Fruit fly (Drosophila melanogaster) ovary, adult (tissue): ENCODE results near the gene kri.
A peak's percentile ranks its signal among the peaks of the same experiment; 100 is the strongest.

Experiments used
- CG17801 ChIP-seq: fragments of 200-800 bp; optimal IDR thresholded peaks from 2 replicates; lab custom pipeline; 2019; ENCODE audit warnings: missing biosample characterization, mild to moderate bottlenecking, missing genetic modification characterization, moderate library complexity; ENCODE audit not compliant: partially characterized antibody

kri gene

dm6 chr3L:5787476-5787875 is 23.3 kb upstream of the kri start:
- TF ChIP-seq CG17801 (GFP tag; lab: Kevin White, UChicago): no peak

DNA sequence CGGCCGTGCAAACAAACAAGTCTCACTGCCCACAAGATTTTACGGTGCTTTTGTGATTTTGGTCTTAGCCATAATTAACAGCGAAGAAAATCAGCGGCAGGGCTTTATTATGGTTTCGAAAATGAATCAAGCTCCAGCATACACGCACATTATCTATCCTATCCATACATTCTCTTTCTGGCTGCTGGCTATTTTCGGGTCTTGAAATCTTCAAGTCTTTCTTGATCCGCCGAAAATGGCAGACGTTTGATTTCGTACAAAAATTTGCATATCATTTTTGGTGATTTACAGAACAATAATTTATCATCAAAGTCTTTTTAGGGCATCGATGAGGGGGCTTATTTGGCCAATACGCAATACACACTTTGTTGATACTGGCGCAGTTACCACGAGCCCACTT is 21.9 kb upstream of the kri start:
- no peak for TF ChIP-seq CG17801 (GFP tag; lab: Kevin White, UChicago)

dm6 chr3L:5789663-5790062 is 21.1 kb upstream of the kri start:
- peak; percentile 32 for TF ChIP-seq CG17801 (GFP tag; lab: Kevin White, UChicago)

- no peak for TF ChIP-seq CG17801 (GFP tag; lab: Kevin White, UChicago)
Measured at dm6 chr3L:5793967-5794366, 16.8 kb upstream of the kri start, which contains the start of gene Bre1. TSS of gene Bre1 (minus strand) at chr3L:5794192.

DNA sequence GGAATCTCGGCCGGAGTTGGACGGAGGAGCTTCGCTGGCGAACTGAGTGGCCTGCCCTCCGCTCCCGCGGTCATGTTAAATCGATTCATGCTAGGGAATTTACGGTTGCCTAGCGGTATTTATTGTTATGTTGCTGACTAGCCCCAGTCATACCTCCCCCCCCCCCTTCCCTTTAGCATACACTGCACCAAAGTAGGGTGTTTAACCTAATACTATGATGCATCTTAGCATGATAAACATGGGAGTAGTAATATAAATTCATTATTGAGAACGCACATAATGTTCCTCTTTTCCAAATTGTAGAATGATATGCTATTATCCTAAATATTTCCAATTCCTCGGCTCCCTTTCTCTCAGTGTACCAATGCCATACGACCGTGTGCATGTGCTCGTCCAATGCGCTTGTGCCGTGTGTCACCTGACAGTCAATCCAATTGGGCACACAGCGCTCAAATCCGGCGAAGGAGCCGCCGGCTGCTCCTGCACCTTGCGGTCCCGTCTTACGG is 14.2 kb upstream of the kri start, which contains the start of gene Tektin-C:
Gene Tektin-C, minus strand, starts transcription at position 51 of the 506 bp plus-strand sequence.
- no peak for TF ChIP-seq CG17801 (GFP tag; lab: Kevin White, UChicago)

- TF ChIP-seq CG17801 (GFP tag; lab: Kevin White, UChicago): no peak
Measured at dm6 chr3L:5797274-5797673, 13.5 kb upstream of the kri start.

DNA sequence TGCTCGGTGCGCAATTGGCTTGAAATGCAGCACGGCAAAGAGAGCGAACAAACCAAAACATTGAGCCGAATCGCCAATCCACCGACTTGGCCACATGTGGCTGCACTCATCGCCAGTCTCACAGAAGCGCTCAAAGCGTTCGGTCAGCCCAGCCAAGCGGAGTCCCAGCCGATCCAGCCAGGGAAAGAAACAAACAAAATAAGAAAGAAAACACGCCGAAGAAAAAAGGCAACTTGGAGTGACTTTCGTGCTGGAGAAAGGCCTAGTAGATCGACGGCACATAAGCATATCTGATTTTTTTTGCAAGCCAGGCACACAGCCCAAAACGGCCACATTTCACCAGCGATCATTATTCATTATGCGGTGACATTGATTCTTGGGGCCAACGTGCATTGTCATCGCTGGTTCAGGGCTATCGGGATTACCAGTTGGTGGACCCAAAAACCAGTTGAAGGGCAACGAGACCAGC is 8.7 kb upstream of the kri start:
- no peak for TF ChIP-seq CG17801 (GFP tag; lab: Kevin White, UChicago)

DNA sequence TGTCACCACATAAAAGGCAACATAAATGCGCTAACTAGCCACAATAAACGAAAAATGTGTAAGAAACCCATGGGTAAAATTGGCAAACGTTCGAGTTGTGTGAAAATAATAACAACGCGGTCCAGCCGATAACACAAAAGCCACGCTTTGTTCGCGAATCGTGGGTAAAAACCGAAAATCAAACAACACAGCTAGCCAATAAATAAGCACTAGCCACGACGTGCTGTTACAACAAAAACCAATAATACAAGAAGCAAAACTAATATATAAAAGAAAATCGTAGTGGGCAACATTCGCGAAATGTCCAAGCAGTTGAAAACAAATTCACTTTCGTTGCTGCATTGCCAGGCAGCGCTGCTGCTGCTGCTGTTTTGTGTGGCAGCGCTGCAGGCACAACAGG is 8.0 kb upstream of the kri start, which contains the start of gene CG42272:
Gene CG42272, plus strand, starts transcription at position 301 of the 400 bp plus-strand sequence.
- TF ChIP-seq CG17801 (GFP tag; lab: Kevin White, UChicago): no peak

DNA sequence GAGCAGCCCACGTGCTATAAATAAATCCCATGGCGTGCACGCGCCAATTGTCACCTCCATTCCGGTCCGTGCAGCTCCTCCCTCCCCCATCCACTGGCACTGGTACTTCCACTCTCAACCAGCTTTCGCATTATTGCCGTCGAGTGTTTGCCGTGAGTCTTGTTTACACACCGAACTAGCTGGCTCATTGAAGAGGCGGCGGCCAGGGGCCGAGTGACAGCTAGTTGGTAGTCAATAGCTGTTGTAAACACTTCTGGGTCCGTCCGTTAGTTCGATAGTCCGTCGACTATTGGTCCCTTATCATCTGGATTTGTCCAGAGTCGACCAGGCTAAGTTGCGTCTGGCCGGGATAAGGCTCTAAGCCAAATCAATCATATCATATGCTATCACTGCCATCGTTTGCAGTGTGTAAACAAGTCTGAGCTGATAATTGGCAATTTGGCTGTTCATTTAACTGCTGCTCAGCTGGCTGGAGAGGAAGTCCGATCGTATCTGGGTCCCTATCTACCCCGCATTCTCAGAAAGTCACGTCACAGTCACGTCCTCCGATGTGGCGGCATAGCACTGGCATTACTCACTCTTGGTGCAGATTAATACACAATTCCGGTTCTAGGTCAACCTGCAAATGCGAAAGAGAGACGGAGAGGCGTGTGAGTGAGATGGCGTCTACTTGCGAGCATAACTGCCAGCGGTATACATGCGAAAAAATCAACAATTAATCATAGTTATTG is 3.2 kb upstream of the kri start:
- no peak for TF ChIP-seq CG17801 (GFP tag; lab: Kevin White, UChicago)

DNA sequence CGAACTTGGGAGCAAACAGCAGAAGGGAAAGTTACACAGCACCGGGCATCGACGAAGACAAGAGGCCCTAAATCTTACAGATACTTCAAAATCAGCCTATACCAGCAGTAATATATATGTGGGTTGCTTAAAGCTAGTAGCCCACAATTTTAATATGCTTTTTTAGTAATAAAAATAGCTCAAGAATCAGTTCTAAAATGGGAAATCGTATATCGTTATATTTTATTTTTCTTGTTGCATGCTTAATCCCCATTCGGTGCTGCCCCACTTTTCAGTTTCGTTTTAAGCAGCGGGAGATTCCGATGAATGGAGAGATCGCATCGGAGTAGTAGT is 2.7 kb upstream of the kri start:
- TF ChIP-seq CG17801 (GFP tag; lab: Kevin White, UChicago): no peak

DNA sequence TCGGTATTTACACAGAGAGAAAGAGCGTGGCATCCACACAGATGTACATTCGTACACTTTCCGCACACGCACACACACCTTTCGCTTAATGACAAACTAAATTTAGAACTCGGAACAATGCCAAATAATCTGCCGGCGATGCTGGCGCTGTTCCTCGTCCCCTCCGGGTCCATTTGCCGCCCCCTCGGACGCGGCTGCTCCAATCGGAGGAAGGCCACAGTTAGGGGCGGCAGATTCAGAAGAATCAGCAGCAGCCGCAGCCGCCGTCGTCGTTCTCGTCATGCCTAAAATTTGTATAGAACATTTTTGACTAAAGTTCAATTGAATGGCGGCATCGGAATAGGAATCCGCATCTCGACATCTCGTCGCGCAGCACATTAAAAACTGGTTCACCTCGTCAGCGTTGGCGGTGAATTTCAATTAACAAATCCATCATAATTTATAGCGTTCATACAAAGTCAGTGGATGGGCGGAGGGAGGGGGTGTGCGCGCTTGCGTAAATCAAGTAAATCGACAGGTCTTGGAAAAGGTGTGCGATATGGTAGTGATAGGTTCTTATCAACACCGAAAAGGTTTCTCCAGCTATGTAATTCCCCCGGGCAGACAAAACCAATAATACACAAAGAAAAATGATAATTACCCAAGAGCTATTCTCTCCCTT is 2.1 kb upstream of the kri start:
- TF ChIP-seq CG17801 (GFP tag; lab: Kevin White, UChicago): no peak

DNA sequence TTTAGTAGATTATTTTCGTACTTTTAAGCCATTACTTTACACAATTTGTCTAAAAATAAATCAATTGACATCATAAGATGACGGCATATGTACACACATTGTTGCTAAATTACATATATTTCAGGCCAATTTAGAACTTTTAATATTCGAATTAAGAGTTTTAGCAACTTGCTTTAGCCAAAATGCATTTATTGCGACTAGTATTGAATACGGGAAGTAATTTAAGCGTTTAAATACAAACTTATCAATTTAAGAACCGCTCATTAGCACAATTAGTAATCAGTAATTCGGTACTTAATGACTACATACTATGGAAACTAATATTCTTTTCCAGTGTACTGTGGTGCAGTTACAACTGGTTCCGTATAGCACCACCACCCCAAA is 1.6 kb upstream of the kri start:
- no peak for TF ChIP-seq CG17801 (GFP tag; lab: Kevin White, UChicago)

- no peak for TF ChIP-seq CG17801 (GFP tag; lab: Kevin White, UChicago)
Measured at dm6 chr3L:5809642-5810279, 1.0 kb upstream of the kri start.

dm6 chr3L:5813016-5813415 is 2.2 kb downstream of the kri start, which contains the start of gene mad2:
TSS of gene mad2 (minus strand) at chr3L:5813093.
- no peak for TF ChIP-seq CG17801 (GFP tag; lab: Kevin White, UChicago)

DNA sequence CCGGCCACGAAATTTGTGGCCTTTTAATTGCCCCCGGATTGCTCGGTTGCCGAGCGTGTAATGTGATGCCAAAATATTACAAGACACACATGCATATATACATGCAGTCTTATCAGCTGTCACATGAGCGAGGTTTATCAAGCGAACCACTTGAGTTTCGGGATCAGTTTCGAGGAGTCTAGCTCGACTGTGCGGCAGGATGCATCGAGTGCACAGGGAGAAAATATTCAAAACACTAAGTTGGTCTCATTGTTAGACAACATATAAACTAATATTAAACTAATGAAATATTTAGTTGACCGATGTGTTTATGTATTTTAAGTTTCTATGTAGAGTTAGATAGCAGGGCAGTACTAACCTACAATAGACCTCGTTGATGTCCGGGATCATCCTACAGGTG is 6.4 kb downstream of the kri start:
- TF ChIP-seq CG17801 (GFP tag; lab: Kevin White, UChicago): no peak
